Worm (Caenorhabditis elegans): Measurements from ENCODE around the gene spp-11.

The spp-11 gene

DNA sequence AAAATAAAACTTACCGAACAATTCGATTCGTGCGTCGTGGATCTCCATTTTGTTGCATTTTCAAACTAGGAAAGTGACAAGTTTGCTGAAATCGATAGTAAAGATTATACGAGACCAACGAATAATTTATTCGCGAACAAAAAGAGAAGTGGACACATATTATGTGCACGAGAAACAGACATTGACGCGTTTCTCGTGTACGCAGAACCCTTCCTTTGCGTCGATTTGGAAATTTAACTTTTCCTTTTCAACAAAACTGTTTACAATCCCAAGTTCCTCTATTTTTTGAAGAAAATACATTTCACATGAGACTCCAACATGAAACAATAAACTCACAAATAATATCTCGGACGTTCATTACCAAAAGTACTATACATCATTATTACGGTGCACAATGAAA, 46.4 kb downstream of the spp-11 start, which contains the start of gene K10B2.4 (continued):
- no peak for TF ChIP-seq daf-19 (GFP tag; conservative IDR thresholded peaks at IDR 0.05)
- no peak for TF ChIP-seq dmd-9 (GFP tag; IDR thresholded peaks at IDR 0.05)
- TF ChIP-seq F26F4.8 (GFP tag; conservative IDR thresholded peaks at IDR 0.05), result no peak
- TF ChIP-seq pqm-1 (tag; optimal IDR thresholded peaks at IDR 0.05), result no peak
- no peak for TF ChIP-seq snpc-4 (tag; optimal IDR thresholded peaks at IDR 0.05)
- no peak for TF ChIP-seq mdt-29 (GFP tag; IDR thresholded peaks at IDR 0.05)
- no peak for TF ChIP-seq vab-7 (GFP tag; IDR thresholded peaks at IDR 0.05)
- TF ChIP-seq Y75B8A.6 (GFP tag; IDR thresholded peaks at IDR 0.05), result no peak
- TF ChIP-seq nhr-111 (GFP tag; optimal IDR thresholded peaks at IDR 0.05), result no peak
- TF ChIP-seq dpl-1 (GFP tag; optimal IDR thresholded peaks at IDR 0.05), result peak; percentile 78
- no peak for TF ChIP-seq ceh-82 (tag; optimal IDR thresholded peaks at IDR 0.05)
- peak; percentile 87 for TF ChIP-seq mep-1 (tag; optimal IDR thresholded peaks at IDR 0.05)
- TF ChIP-seq ces-1 (GFP tag; optimal IDR thresholded peaks at IDR 0.05), result no peak
- TF ChIP-seq ZK546.5 (tag; optimal IDR thresholded peaks at IDR 0.05), result no peak
- no peak for TF ChIP-seq nhr-76 (tag; optimal IDR thresholded peaks at IDR 0.05)
- TF ChIP-seq cey-2 (tag; optimal IDR thresholded peaks at IDR 0.05; ENCODE audit: borderline replicate concordance, insufficient read depth), result no peak
- no peak for TF ChIP-seq Y5F2A.4 (GFP tag; optimal IDR thresholded peaks at IDR 0.05)
- peak; percentile 7 for TF ChIP-seq spr-3 (GFP tag; optimal IDR thresholded peaks at IDR 0.05)
- no peak for TF ChIP-seq set-16 (GFP tag; IDR thresholded peaks at IDR 0.05)
- TF ChIP-seq lin-29 (GFP tag; IDR thresholded peaks at IDR 0.05), result no peak
- TF ChIP-seq fkh-10 (GFP tag; optimal IDR thresholded peaks at IDR 0.05), result no peak
- TF ChIP-seq lin-13 (GFP tag; optimal IDR thresholded peaks at IDR 0.05), result peak; percentile 36
- TF ChIP-seq unc-62 (GFP tag; optimal IDR thresholded peaks at IDR 0.05 in 1 of 2), result no peak
- TF ChIP-seq unc-62 (tag; optimal IDR thresholded peaks at IDR 0.05), result no peak
- TF ChIP-seq nhr-102 (tag; optimal IDR thresholded peaks at IDR 0.05), result no peak
- TF ChIP-seq daf-12 (tag; optimal IDR thresholded peaks at IDR 0.05), result no peak
- TF ChIP-seq spr-1 (tag; optimal IDR thresholded peaks at IDR 0.05), result no peak
- TF ChIP-seq mes-2 (tag; optimal IDR thresholded peaks at IDR 0.05; ENCODE audit: poor library complexity, severe bottlenecking), result peak; percentile 90
- TF ChIP-seq Y48G9A.11 (GFP tag; IDR thresholded peaks at IDR 0.05), result no peak
- no peak for TF ChIP-seq tag-97 (GFP tag; IDR thresholded peaks at IDR 0.05)
- TF ChIP-seq jun-1 (tag; optimal IDR thresholded peaks at IDR 0.05), result no peak
- no peak for TF ChIP-seq zip-11 (GFP tag; IDR thresholded peaks at IDR 0.05)
- peak in 1 of 2 experiments; percentile 87 for TF ChIP-seq lsy-2 (tag; optimal IDR thresholded peaks at IDR 0.05)
- TF ChIP-seq T20F7.1 (GFP tag; optimal IDR thresholded peaks at IDR 0.05), result peak; percentile 57
- no peak for TF ChIP-seq nhr-42 (GFP tag; IDR thresholded peaks at IDR 0.05)
- peak; percentile 20 for TF ChIP-seq ztf-7 (tag; optimal IDR thresholded peaks at IDR 0.05)
- peak; percentile 55 for TF ChIP-seq hlh-11 (tag; optimal IDR thresholded peaks at IDR 0.05)
- no peak for TF ChIP-seq zfp-2 (tag; optimal IDR thresholded peaks at IDR 0.05)
- TF ChIP-seq rbr-2 (tag; optimal IDR thresholded peaks at IDR 0.05), result peak; percentile 48
- no peak for TF ChIP-seq ceh-28 (tag; optimal IDR thresholded peaks at IDR 0.05)
- no peak for TF ChIP-seq lim-7 (GFP tag; IDR thresholded peaks at IDR 0.05)
- no peak for TF ChIP-seq dmd-6 (GFP tag; IDR thresholded peaks at IDR 0.05)
- 0 out of 2 replicates have a peak, but pooled peaks have one; percentile 26 for TF ChIP-seq T26A8.4 (GFP tag; IDR thresholded peaks at IDR 0.05)
- no peak for TF ChIP-seq fos-1 (tag; optimal IDR thresholded peaks at IDR 0.05)
- no peak for TF ChIP-seq lin-15B (tag; optimal IDR thresholded peaks at IDR 0.05)
- TF ChIP-seq madf-9 (GFP tag; conservative IDR thresholded peaks at IDR 0.05), result no peak
- no peak for TF ChIP-seq D1046.2 (GFP tag; IDR thresholded peaks at IDR 0.05)
- TF ChIP-seq F10B5.3 (tag; optimal IDR thresholded peaks at IDR 0.05), result no peak
- TF ChIP-seq unc-39 (tag; optimal IDR thresholded peaks at IDR 0.05), result no peak
- TF ChIP-seq mxl-3 (GFP tag; optimal IDR thresholded peaks at IDR 0.05), result peak; percentile 30
- TF ChIP-seq ceh-62 (tag; optimal IDR thresholded peaks at IDR 0.05), result no peak
- no peak for TF ChIP-seq skn-1 (tag; optimal IDR thresholded peaks at IDR 0.05)
- TF ChIP-seq mxl-2 (GFP tag; conservative IDR thresholded peaks at IDR 0.05), result no peak
- peak; percentile 92 for TF ChIP-seq aha-1 (tag)

All from whole organism, L4 larva.